Worm (Caenorhabditis elegans): ENCODE results near the gene oxi-1.

The oxi-1 gene

ce11 chrIII:10818364-10818763 is 39.7 kb upstream of the oxi-1 start:
- peak; percentile 58; the same call in 1 of the 2 replicates for TF ChIP-seq flt-1 (GFP tag; IDR thresholded peaks at IDR 0.05)
- no peak for TF ChIP-seq cog-1 (tag; optimal IDR thresholded peaks at IDR 0.05)
- no peak for TF ChIP-seq klf-2 (GFP tag; conservative IDR thresholded peaks at IDR 0.05)
- TF ChIP-seq T22C8.4 (GFP tag; IDR thresholded peaks at IDR 0.05), result peak; percentile 48; the same call in 1 of the 2 replicates
- no peak for TF ChIP-seq ztf-29 (GFP tag; IDR thresholded peaks at IDR 0.05)
- no peak for TF ChIP-seq tab-1 (GFP tag; IDR thresholded peaks at IDR 0.05)
- peak; percentile 66; the same call in 1 of the 2 replicates for TF ChIP-seq ztf-23 (GFP tag; IDR thresholded peaks at IDR 0.05)
- no peak for TF ChIP-seq med-1 (GFP tag; optimal IDR thresholded peaks at IDR 0.05; ENCODE audit: insufficient read depth)

ce11 chrIII:10819257-10819656 is 38.8 kb upstream of the oxi-1 start:
- TF ChIP-seq T22C8.4 (GFP tag; IDR thresholded peaks at IDR 0.05) (peak; percentile 47; the same call in 1 of the 2 replicates), cog-1 (tag; optimal IDR thresholded peaks at IDR 0.05) (no peak)

DNA sequence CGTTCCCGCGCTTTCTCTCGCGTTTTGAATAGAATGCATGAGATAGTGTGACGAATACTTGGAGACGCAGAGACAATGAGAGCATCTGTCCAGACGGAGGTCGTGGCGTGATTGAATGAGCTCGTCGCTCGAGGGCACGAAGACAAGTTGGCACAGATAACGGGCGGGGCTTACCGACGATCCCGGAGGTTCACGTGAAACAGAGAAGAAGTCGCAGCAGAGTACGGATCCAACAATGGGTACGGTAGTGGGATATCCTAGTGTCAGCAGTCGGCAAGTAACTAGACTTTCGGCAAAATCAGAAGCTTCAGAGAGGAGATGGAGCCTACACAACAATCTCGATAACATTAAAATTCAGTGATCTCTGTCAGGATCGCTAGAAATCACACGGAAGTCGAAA is 38.3 kb upstream of the oxi-1 start:
- TF ChIP-seq ref-1 (GFP tag; conservative IDR thresholded peaks at IDR 0.05) (no peak), cog-1 (tag; optimal IDR thresholded peaks at IDR 0.05) (no peak)

- TF ChIP-seq klf-2 (GFP tag; conservative IDR thresholded peaks at IDR 0.05), result no peak
- TF ChIP-seq ztf-23 (GFP tag; IDR thresholded peaks at IDR 0.05), result no peak
- TF ChIP-seq flt-1 (GFP tag; IDR thresholded peaks at IDR 0.05), result no peak
- no peak for TF ChIP-seq ref-1 (GFP tag; conservative IDR thresholded peaks at IDR 0.05)
- no peak for TF ChIP-seq med-1 (GFP tag; optimal IDR thresholded peaks at IDR 0.05; ENCODE audit: insufficient read depth)
- no peak for TF ChIP-seq ztf-29 (GFP tag; IDR thresholded peaks at IDR 0.05)
- TF ChIP-seq cog-1 (tag; optimal IDR thresholded peaks at IDR 0.05), result no peak
- no peak for TF ChIP-seq tab-1 (GFP tag; IDR thresholded peaks at IDR 0.05)
- no peak for TF ChIP-seq T22C8.4 (GFP tag; IDR thresholded peaks at IDR 0.05)
Observed at ce11 chrIII:10820592-10821242, 37.4 kb upstream of the oxi-1 start.

DNA sequence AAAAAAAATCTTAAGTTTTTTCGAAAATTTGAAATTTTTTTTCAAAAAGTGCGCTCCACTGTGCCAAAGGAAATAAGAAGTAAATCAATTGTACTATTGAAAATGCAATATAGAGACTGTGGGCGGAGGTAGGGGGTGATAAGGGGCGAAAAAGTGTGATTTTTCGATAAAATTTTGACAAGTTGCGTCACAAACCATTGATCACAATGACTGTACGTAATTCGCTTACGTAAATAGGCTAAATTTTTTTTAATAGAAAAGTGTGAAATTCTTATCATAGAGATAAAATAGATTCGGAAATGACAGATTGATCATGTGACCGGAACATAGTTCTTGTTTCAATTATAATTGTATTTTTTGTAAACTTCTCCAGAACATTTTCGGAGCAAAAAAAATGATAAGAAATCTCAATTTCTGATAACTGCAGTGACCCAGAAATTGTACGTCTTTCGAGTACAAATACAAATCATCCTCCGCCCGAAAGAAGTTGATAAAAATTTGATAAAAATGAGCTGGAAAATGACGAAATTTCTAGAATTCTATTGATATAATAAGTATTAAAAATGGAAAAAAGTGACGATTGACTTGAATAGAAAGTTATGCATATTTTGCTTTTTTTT is 35.5 kb upstream of the oxi-1 start:
- TF ChIP-seq ztf-23 (GFP tag; IDR thresholded peaks at IDR 0.05), result no peak
- TF ChIP-seq tab-1 (GFP tag; IDR thresholded peaks at IDR 0.05), result no peak
- no peak for TF ChIP-seq T22C8.4 (GFP tag; IDR thresholded peaks at IDR 0.05)

DNA sequence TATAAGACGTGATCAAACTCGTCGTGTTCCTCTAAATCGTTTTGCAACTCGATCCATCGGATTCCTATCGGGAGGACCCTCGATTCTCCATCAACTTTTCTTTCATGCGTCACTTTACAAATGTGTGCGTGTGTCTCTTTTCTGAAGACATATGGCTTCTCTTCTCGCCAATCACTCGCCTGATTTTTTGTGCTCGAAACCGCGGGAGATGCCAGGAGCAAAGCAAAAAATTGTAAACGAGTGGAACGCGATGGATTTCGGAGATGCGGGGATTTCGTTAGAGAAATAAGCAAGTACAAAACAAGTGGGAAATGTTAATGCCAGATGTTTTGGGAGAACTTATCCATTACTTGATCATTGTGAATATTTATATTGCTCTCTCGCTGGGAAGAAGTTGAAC is 33.9 kb upstream of the oxi-1 start:
- no peak for TF ChIP-seq med-1 (GFP tag; optimal IDR thresholded peaks at IDR 0.05; ENCODE audit: insufficient read depth)

DNA sequence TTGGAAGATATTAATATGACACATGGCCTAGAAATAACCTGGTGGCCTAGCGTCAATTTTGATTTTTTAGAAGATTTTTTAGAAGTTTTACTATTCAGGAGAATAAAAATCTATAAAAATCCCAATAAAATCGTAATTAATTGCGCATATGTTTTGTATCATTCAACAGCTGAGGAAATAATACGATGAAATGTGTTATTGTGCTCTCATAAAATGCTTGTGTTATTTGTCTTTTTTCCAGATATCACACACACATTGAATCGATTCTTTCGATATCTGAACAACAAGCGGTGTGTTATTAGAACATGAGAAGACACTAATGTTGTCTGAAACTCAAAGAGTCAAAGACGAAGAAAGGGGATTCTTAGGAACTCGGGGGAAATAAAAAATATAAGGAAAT is 33.0 kb upstream of the oxi-1 start:
- TF ChIP-seq T22C8.4 (GFP tag; IDR thresholded peaks at IDR 0.05) (no peak), klf-2 (GFP tag; conservative IDR thresholded peaks at IDR 0.05) (no peak), med-1 (GFP tag; optimal IDR thresholded peaks at IDR 0.05; ENCODE audit: insufficient read depth) (no peak), flt-1 (GFP tag; IDR thresholded peaks at IDR 0.05) (no peak), ztf-23 (GFP tag; IDR thresholded peaks at IDR 0.05) (no peak), cog-1 (tag; optimal IDR thresholded peaks at IDR 0.05) (no peak), ztf-29 (GFP tag; IDR thresholded peaks at IDR 0.05) (no peak), ref-1 (GFP tag; conservative IDR thresholded peaks at IDR 0.05) (no peak), tab-1 (GFP tag; IDR thresholded peaks at IDR 0.05) (no peak)

ce11 chrIII:10831483-10831882 is 26.6 kb upstream of the oxi-1 start:
- TF ChIP-seq med-1 (GFP tag; optimal IDR thresholded peaks at IDR 0.05; ENCODE audit: insufficient read depth), result no peak
- TF ChIP-seq ztf-29 (GFP tag; IDR thresholded peaks at IDR 0.05), result no peak
- TF ChIP-seq ztf-23 (GFP tag; IDR thresholded peaks at IDR 0.05), result no peak
- TF ChIP-seq klf-2 (GFP tag; conservative IDR thresholded peaks at IDR 0.05), result no peak
- TF ChIP-seq tab-1 (GFP tag; IDR thresholded peaks at IDR 0.05), result no peak
- no peak for TF ChIP-seq T22C8.4 (GFP tag; IDR thresholded peaks at IDR 0.05)
- TF ChIP-seq cog-1 (tag; optimal IDR thresholded peaks at IDR 0.05), result no peak
- TF ChIP-seq flt-1 (GFP tag; IDR thresholded peaks at IDR 0.05), result no peak
- no peak for TF ChIP-seq ref-1 (GFP tag; conservative IDR thresholded peaks at IDR 0.05)

DNA sequence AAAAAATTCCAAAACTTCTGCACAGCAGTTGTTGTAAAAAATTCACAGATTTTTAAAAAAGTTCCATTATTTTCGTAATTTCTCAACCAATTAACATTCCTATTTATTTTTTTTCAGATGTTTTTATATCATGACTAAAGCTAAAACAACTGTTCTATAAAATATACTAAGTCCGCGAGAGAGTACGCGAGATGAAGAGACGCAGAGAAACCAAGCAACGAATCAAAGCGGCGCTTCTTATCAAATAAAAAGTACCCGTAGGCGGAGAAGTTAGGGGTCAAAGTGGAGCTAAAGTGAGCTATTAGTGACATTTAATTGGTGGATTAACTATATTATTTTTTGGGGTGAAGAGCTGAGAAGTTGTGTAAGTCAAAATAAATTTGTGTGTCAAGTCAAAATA is 25.4 kb upstream of the oxi-1 start, which contains the start of gene sbsp-1:
sbsp-1 (plus strand) TSS at position 301 of the 400 bp plus-strand sequence.
- TF ChIP-seq cog-1 (tag; optimal IDR thresholded peaks at IDR 0.05) (no peak), T22C8.4 (GFP tag; IDR thresholded peaks at IDR 0.05) (no peak), ztf-23 (GFP tag; IDR thresholded peaks at IDR 0.05) (no peak), ztf-29 (GFP tag; IDR thresholded peaks at IDR 0.05) (no peak), med-1 (GFP tag; optimal IDR thresholded peaks at IDR 0.05; ENCODE audit: insufficient read depth) (no peak), ref-1 (GFP tag; conservative IDR thresholded peaks at IDR 0.05) (no peak), tab-1 (GFP tag; IDR thresholded peaks at IDR 0.05) (no peak)

DNA sequence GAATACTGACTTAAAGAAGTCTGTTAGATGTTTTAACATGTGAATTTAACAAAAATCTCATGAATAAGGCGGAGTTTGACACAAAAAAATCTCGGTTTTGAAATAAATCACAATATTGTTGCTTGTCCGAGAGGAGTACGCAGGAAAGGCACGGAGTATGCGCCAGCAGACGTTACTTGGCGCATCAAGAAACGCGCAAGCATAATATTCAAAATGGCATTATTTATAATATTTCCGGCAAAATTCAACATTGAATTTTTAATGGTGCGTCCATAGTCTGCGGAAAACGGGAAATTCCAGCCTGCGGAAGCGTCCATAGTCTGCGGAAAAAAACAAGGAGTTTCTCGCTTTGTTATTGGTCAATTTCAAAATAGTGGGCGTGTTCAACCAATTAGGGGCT is 13.2 kb upstream of the oxi-1 start, which contains the start of gene pde-12:
pde-12 (minus strand) TSS at position 148 of the 400 bp plus-strand sequence.
- TF ChIP-seq flt-1 (GFP tag; IDR thresholded peaks at IDR 0.05), result no peak
- peak; percentile 35; the same call in 1 of the 2 replicates for TF ChIP-seq ztf-23 (GFP tag; IDR thresholded peaks at IDR 0.05)
- TF ChIP-seq tab-1 (GFP tag; IDR thresholded peaks at IDR 0.05), result no peak

ce11 chrIII:10848858-10849257 is 9.2 kb upstream of the oxi-1 start, which contains the start of the genes fbxb-85 and hex-3:
fbxb-85 (minus strand) TSS chrIII:10848963.
hex-3 (plus strand) TSS chrIII:10849222.
- TF ChIP-seq ref-1 (GFP tag; conservative IDR thresholded peaks at IDR 0.05), result 0 out of 2 replicates have a peak, but pooled peaks have one; percentile 45
- TF ChIP-seq tab-1 (GFP tag; IDR thresholded peaks at IDR 0.05), result peak; percentile 66; the same call in 1 of the 2 replicates
- peak; percentile 89 for TF ChIP-seq flt-1 (GFP tag; IDR thresholded peaks at IDR 0.05)
- TF ChIP-seq T22C8.4 (GFP tag; IDR thresholded peaks at IDR 0.05), result peak; percentile 73
- TF ChIP-seq ztf-29 (GFP tag; IDR thresholded peaks at IDR 0.05), result 0 out of 2 replicates have a peak, but pooled peaks have one; percentile 54
- peak; percentile 71 for TF ChIP-seq cog-1 (tag; optimal IDR thresholded peaks at IDR 0.05)
- TF ChIP-seq med-1 (GFP tag; optimal IDR thresholded peaks at IDR 0.05; ENCODE audit: insufficient read depth), result peak; percentile 51
- 0 out of 2 replicates have a peak, but pooled peaks have one; percentile 50 for TF ChIP-seq klf-2 (GFP tag; conservative IDR thresholded peaks at IDR 0.05)
- TF ChIP-seq ztf-23 (GFP tag; IDR thresholded peaks at IDR 0.05), result peak; percentile 90

All from whole organism, midembryonic.